Worm (Caenorhabditis elegans) whole organism, early embryonic: ENCODE data around the gene F07F6.4.

Experiments used
- B0310.2 ChIP-seq: sonication (generic microtip); optimal IDR thresholded peaks from 2 replicates; lab custom pipeline; 2016; ENCODE audit warnings: mild to moderate bottlenecking, missing genetic modification characterization, missing compliant biosample characterization
- F13C5.2 ChIP-seq: sonication (generic microtip); optimal IDR thresholded peaks from 2 replicates; lab custom pipeline; 2017; ENCODE audit warnings: mild to moderate bottlenecking, missing genetic modification characterization, inconsistent platforms, missing compliant biosample characterization
- aly-1 ChIP-seq: sonication (generic microtip); optimal IDR thresholded peaks from 2 replicates; lab custom pipeline; 2016; ENCODE audit warnings: missing genetic modification characterization, missing compliant biosample characterization
- ama-1 ChIP-seq: fragments of 150-350 bp; optimal IDR thresholded peaks from 2 replicates; lab custom pipeline; 2014
- ceh-13 ChIP-seq: fragments of 200-800 bp; sonication (Bioruptor generic); optimal IDR thresholded peaks from 2 replicates; lab custom pipeline; 2018; ENCODE audit warnings: mild to moderate bottlenecking, missing genetic modification characterization, missing compliant biosample characterization
- ceh-36 ChIP-seq: sonication (generic microtip); optimal IDR thresholded peaks from 2 replicates; lab custom pipeline; 2016; ENCODE audit warnings: missing genetic modification characterization, inconsistent platforms, missing compliant biosample characterization
- ets-7 ChIP-seq: sonication (generic microtip); optimal IDR thresholded peaks from 2 replicates; lab custom pipeline; 2016; ENCODE audit warnings: missing genotype, missing genetic modification characterization, missing compliant biosample characterization
- flt-1 ChIP-seq: fragments of 200-800 bp; sonication (Bioruptor generic); IDR thresholded peaks from 2 replicates; pipeline ENCODE4 v1.3.6; 2022; ENCODE audit warnings: missing genetic modification characterization, missing compliant biosample characterization
- hmbx-1 ChIP-seq: sonication (generic microtip); optimal IDR thresholded peaks from 2 replicates; lab custom pipeline; 2016; ENCODE audit warnings: mild to moderate bottlenecking, missing genetic modification characterization, missing compliant biosample characterization
- hmg-4 ChIP-seq: fragments of 200-800 bp; sonication (Bioruptor generic); optimal IDR thresholded peaks from 2 replicates; lab custom pipeline; 2018; ENCODE audit warnings: mild to moderate bottlenecking, missing genetic modification characterization, missing compliant biosample characterization
- hnd-1 ChIP-seq: sonication (generic microtip); optimal IDR thresholded peaks from 2 replicates; lab custom pipeline; 2016; ENCODE audit warnings: missing genetic modification characterization, missing compliant biosample characterization
- pes-1 ChIP-seq: fragments of 200-800 bp; sonication (Bioruptor generic); IDR thresholded peaks from 2 replicates; pipeline ENCODE4 v1.3.6; 2022; ENCODE audit warnings: missing genetic modification reagents, missing genetic modification characterization, missing compliant biosample characterization
- scrt-1 ChIP-seq: fragments of 200-800 bp; sonication (Bioruptor generic); IDR thresholded peaks from 2 replicates; pipeline ENCODE4 v1.3.6; 2022; ENCODE audit warnings: missing genetic modification characterization, missing compliant biosample characterization
- sea-1 ChIP-seq: fragments of 200-800 bp; sonication (Bioruptor generic); conservative IDR thresholded peaks from 2 replicates; pipeline ENCODE4 v1.3.6; 2022; ENCODE audit warnings: missing genetic modification characterization, missing compliant biosample characterization
- tbx-11 ChIP-seq: fragments of 200-800 bp; sonication (Bioruptor generic); IDR thresholded peaks from 2 replicates; pipeline ENCODE4 v1.3.6; 2022; ENCODE audit warnings: missing genetic modification characterization, missing compliant biosample characterization
- tbx-37 ChIP-seq: fragments of 200-800 bp; sonication (Bioruptor generic); conservative IDR thresholded peaks from 2 replicates; pipeline ENCODE4 v1.3.6; 2022; ENCODE audit warnings: missing genetic modification reagents, missing genetic modification characterization, missing compliant biosample characterization
- tra-4 ChIP-seq: sonication (generic microtip); optimal IDR thresholded peaks from 2 replicates; lab custom pipeline; 2017; ENCODE audit warnings: missing genetic modification characterization, missing compliant biosample characterization

F07F6.4 gene

ce11 chrII:5459534-5459933, 30.2 kb upstream of the F07F6.4 start:
- TF ChIP-seq tbx-11 (GFP tag; lab: Robert Waterston, UW): no peak
- TF ChIP-seq ama-1: no peak
- TF ChIP-seq tra-4 (tag; lab: Kevin White, UChicago): no peak
- TF ChIP-seq flt-1 (GFP tag; lab: Robert Waterston, UW): no peak
- no peak for TF ChIP-seq tbx-37 (GFP tag; lab: Robert Waterston, UW)
- TF ChIP-seq pes-1 (GFP tag; lab: Robert Waterston, UW): no peak
- no peak for TF ChIP-seq B0310.2
- TF ChIP-seq hmg-4 (GFP tag; lab: Kevin White, UChicago): no peak
- TF ChIP-seq hmbx-1 (tag; lab: Kevin White, UChicago): no peak
- no peak for TF ChIP-seq ceh-36 (tag; lab: Kevin White, UChicago)
- TF ChIP-seq hnd-1 (tag; lab: Kevin White, UChicago): no peak

ce11 chrII:5458683-5459410, 29.5 kb upstream of the F07F6.4 start:
- TF ChIP-seq ceh-13 (GFP tag; lab: Kevin White, UChicago) (no peak), hnd-1 (tag; lab: Kevin White, UChicago) (no peak), hmbx-1 (tag; lab: Kevin White, UChicago) (no peak), ets-7 (no peak), F13C5.2 (tag; lab: Kevin White, UChicago) (no peak), hmg-4 (GFP tag; lab: Kevin White, UChicago) (no peak), aly-1 (tag; lab: Kevin White, UChicago) (no peak)

- no peak for TF ChIP-seq hnd-1 (tag; lab: Kevin White, UChicago)
- no peak for TF ChIP-seq ama-1
- TF ChIP-seq B0310.2: no peak
- no peak for TF ChIP-seq aly-1 (tag; lab: Kevin White, UChicago)
- no peak for TF ChIP-seq F13C5.2 (tag; lab: Kevin White, UChicago)
- TF ChIP-seq ceh-13 (GFP tag; lab: Kevin White, UChicago): no peak
- no peak for TF ChIP-seq hmg-4 (GFP tag; lab: Kevin White, UChicago)
- TF ChIP-seq pes-1 (GFP tag; lab: Robert Waterston, UW): no peak
- TF ChIP-seq flt-1 (GFP tag; lab: Robert Waterston, UW): no peak
Measured at ce11 chrII:5455650-5456355, 26.4 kb upstream of the F07F6.4 start, which contains the start of gene daz-1. TSS of gene daz-1 (plus strand) at chrII:5456305.

ce11 chrII:5453547-5453946, 24.2 kb upstream of the F07F6.4 start, which contains the start of gene dhs-5:
TSS of gene dhs-5 (plus strand) at chrII:5453847.
- TF ChIP-seq ceh-13 (GFP tag; lab: Kevin White, UChicago) (no peak), sea-1 (GFP tag; lab: Robert Waterston, UW) (no peak), tbx-37 (GFP tag; lab: Robert Waterston, UW) (no peak), pes-1 (GFP tag; lab: Robert Waterston, UW) (no peak), tbx-11 (GFP tag; lab: Robert Waterston, UW) (no peak), F13C5.2 (tag; lab: Kevin White, UChicago) (no peak), hnd-1 (tag; lab: Kevin White, UChicago) (no peak), tra-4 (tag; lab: Kevin White, UChicago) (no peak), hmbx-1 (tag; lab: Kevin White, UChicago) (no peak)

- no peak for TF ChIP-seq tra-4 (tag; lab: Kevin White, UChicago)
Measured at ce11 chrII:5451278-5451677, 21.9 kb upstream of the F07F6.4 start.

ce11 chrII:5449620-5450019, 20.2 kb upstream of the F07F6.4 start:
- TF ChIP-seq aly-1 (tag; lab: Kevin White, UChicago): no peak
- TF ChIP-seq scrt-1 (GFP tag; lab: Robert Waterston, UW): no peak
- no peak for TF ChIP-seq ceh-13 (GFP tag; lab: Kevin White, UChicago)
- no peak for TF ChIP-seq sea-1 (GFP tag; lab: Robert Waterston, UW)
- TF ChIP-seq ets-7: no peak
- TF ChIP-seq ama-1: no peak
- no peak for TF ChIP-seq hnd-1 (tag; lab: Kevin White, UChicago)
- TF ChIP-seq tra-4 (tag; lab: Kevin White, UChicago): no peak
- TF ChIP-seq hmbx-1 (tag; lab: Kevin White, UChicago): no peak
- TF ChIP-seq pes-1 (GFP tag; lab: Robert Waterston, UW): no peak
- TF ChIP-seq B0310.2: no peak
- no peak for TF ChIP-seq flt-1 (GFP tag; lab: Robert Waterston, UW)
- TF ChIP-seq tbx-37 (GFP tag; lab: Robert Waterston, UW): no peak
- no peak for TF ChIP-seq ceh-36 (tag; lab: Kevin White, UChicago)
- TF ChIP-seq F13C5.2 (tag; lab: Kevin White, UChicago): no peak
- no peak for TF ChIP-seq tbx-11 (GFP tag; lab: Robert Waterston, UW)

ce11 chrII:5449219-5449618, 19.8 kb upstream of the F07F6.4 start:
- no peak for TF ChIP-seq ceh-13 (GFP tag; lab: Kevin White, UChicago)
- TF ChIP-seq ama-1: no peak
- no peak for TF ChIP-seq B0310.2
- TF ChIP-seq scrt-1 (GFP tag; lab: Robert Waterston, UW): no peak
- TF ChIP-seq sea-1 (GFP tag; lab: Robert Waterston, UW): no peak
- TF ChIP-seq hmbx-1 (tag; lab: Kevin White, UChicago): no peak
- TF ChIP-seq tra-4 (tag; lab: Kevin White, UChicago): no peak
- TF ChIP-seq tbx-37 (GFP tag; lab: Robert Waterston, UW): no peak
- TF ChIP-seq tbx-11 (GFP tag; lab: Robert Waterston, UW): no peak
- no peak for TF ChIP-seq hmg-4 (GFP tag; lab: Kevin White, UChicago)
- no peak for TF ChIP-seq F13C5.2 (tag; lab: Kevin White, UChicago)
